Fruit fly (Drosophila melanogaster): ENCODE measurements around the gene CG4287.

Gene CG4287

DNA sequence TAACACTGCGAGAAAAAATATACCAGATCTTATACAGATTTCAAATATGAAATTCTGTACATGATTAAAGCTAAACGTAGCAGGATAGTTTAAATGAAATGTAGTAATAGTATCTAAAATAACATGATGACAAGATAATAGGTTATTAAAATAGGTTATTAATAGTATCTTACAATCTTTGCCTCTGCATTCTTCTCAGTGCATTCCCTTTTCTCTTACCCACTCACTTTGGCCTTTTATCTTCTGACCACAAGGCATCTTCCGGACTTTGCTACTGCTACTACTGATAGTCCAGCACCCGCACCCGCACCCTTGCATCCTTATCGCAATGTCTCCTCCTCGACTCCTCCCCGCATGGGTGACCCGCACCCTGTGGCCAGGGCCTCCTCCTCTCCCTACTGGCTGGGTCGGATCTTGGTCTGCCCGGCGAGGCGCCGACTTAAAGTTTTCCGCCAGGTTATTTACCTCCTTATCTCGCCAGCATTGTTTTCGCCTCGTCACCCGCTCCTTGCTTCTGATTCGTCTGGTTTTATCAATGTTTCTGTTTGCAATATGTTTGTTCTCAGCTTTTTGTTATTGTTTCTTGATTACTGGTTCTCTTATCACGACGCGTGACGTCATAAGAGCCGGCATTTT, 20.9 kb upstream of the CG4287 start (continued):
- TF ChIP-seq CG12659 (GFP tag; optimal IDR thresholded peaks at IDR 0.05) (peak; percentile 39), unpg (GFP tag; optimal IDR thresholded peaks at IDR 0.05) (peak; percentile 66), Taf1 (GFP tag; IDR thresholded peaks at IDR 0.05) (no peak), Hr39 (optimal IDR thresholded peaks at IDR 0.05) (peak; percentile 17), tgo (GFP tag; IDR thresholded peaks at IDR 0.05) (peak; percentile 39; the same call in 2 of the 3 replicates), Neu2 (GFP tag; optimal IDR thresholded peaks at IDR 0.05; ENCODE audit: borderline replicate concordance) (no peak), CG10366 (GFP tag; IDR thresholded peaks at IDR 0.05) (peak; percentile 22; the same call in 1 of the 2 replicates), ci (GFP tag; IDR thresholded peaks at IDR 0.05) (no peak), ind (GFP tag; optimal IDR thresholded peaks at IDR 0.05) (peak; percentile 9), run (tag; optimal IDR thresholded peaks at IDR 0.05) (no peak), Hmr (GFP tag; optimal IDR thresholded peaks at IDR 0.05) (peak; percentile 34), row (GFP tag; IDR thresholded peaks at IDR 0.05) (peak; percentile 69; the same call in 2 of the 3 replicates), CG6689 (GFP tag; IDR thresholded peaks at IDR 0.05) (no peak; the same call in 1 of the 2 replicates), aop (GFP tag; IDR thresholded peaks at IDR 0.05) (no peak), CG9797 (GFP tag; optimal IDR thresholded peaks at IDR 0.05) (no peak), pum (GFP tag; optimal IDR thresholded peaks at IDR 0.05) (no peak), HLH54F (GFP tag; optimal IDR thresholded peaks at IDR 0.05) (no peak), HLH3B (GFP tag; IDR thresholded peaks at IDR 0.05) (0 out of 2 replicates have a peak, but pooled peaks have one; percentile 31), CG14667 (GFP tag; IDR thresholded peaks at IDR 0.05) (no peak), bcd (GFP tag; optimal IDR thresholded peaks at IDR 0.05) (peak; percentile 23), Usf (GFP tag; optimal IDR thresholded peaks at IDR 0.05) (no peak), Blimp-1 (GFP tag; optimal IDR thresholded peaks at IDR 0.05) (peak; percentile 58), nom (GFP tag; optimal IDR thresholded peaks at IDR 0.05) (peak; percentile 94), grn (GFP tag; optimal IDR thresholded peaks at IDR 0.05) (no peak), fd64A (GFP tag; optimal IDR thresholded peaks at IDR 0.05) (no peak), CG30403 (GFP tag; optimal IDR thresholded peaks at IDR 0.05) (peak; percentile 33), CG5180 (GFP tag; optimal IDR thresholded peaks at IDR 0.05) (no peak), CG9727 (GFP tag; optimal IDR thresholded peaks at IDR 0.05) (peak; percentile 73), Oli (tag; optimal IDR thresholded peaks at IDR 0.05) (peak; percentile 52), odd (GFP tag; optimal IDR thresholded peaks at IDR 0.05) (peak; percentile 4), lola (GFP tag; optimal IDR thresholded peaks at IDR 0.05) (peak in 1 of 3 experiments; percentile 72), Ets97D (GFP tag; optimal IDR thresholded peaks at IDR 0.05) (no peak), ash1 (GFP tag; optimal IDR thresholded peaks at IDR 0.05) (no peak), dysf (GFP tag; IDR thresholded peaks at IDR 0.05) (peak; percentile 60), nerfin-2 (GFP tag; IDR thresholded peaks at IDR 0.05; ENCODE audit: partially characterized antibody) (0 out of 2 replicates have a peak, but pooled peaks have one; percentile 17), NK7.1 (GFP tag; optimal IDR thresholded peaks at IDR 0.05) (no peak), D19A (tag; optimal IDR thresholded peaks at IDR 0.05) (peak; percentile 51), MESR4 (GFP tag; optimal IDR thresholded peaks at IDR 0.05) (no peak), nau (GFP tag; optimal IDR thresholded peaks at IDR 0.05) (peak; percentile 12), Sry-δ (GFP tag; optimal IDR thresholded peaks at IDR 0.05) (no peak), Nf-YA (GFP tag; IDR thresholded peaks at IDR 0.05) (no peak), Vsx1 (GFP tag; optimal IDR thresholded peaks at IDR 0.05) (no peak), pnt (GFP tag; optimal IDR thresholded peaks at IDR 0.05) (no peak), CG16815 (GFP tag; optimal IDR thresholded peaks at IDR 0.05) (peak; percentile 10), Ada2b (GFP tag; IDR thresholded peaks at IDR 0.05) (peak; percentile 32; the same call in 1 of the 2 replicates), CG12942 (GFP tag; optimal IDR thresholded peaks at IDR 0.05) (peak; percentile 5), tll (GFP tag; optimal IDR thresholded peaks at IDR 0.05) (no peak), CG31441 (GFP tag; IDR thresholded peaks at IDR 0.05) (peak; percentile 73), sens (GFP tag) (peak; percentile 91), CG2712 (tag; optimal IDR thresholded peaks at IDR 0.05) (peak; percentile 78)
